Fruit fly (Drosophila melanogaster): ENCODE results near the gene Wnt10.

Gene Wnt10

DNA sequence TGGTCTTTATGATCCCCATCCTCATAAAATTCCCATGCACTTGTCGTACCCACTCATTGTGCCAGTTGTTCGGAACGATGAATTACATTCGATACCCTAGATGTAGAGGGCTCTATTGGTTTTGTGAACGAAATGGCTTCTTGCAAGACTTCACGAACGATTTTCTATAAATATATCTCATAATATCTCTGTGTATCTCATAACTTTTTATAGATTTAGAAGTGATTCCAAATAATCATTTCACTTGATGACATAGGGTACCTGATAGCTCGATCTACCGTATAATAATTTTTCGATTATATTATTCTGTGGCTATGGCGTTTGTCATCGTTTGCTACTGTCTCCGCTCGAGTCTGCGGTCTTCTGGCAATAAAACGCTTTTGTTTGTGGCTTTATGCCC lies 33.8 kb downstream of the Wnt10 start (continued):
- TF ChIP-seq Atf6 (GFP tag; IDR thresholded peaks at IDR 0.05) (peak; percentile 71; the same call in 1 of the 2 replicates), mam (GFP tag; optimal IDR thresholded peaks at IDR 0.05) (peak; percentile 67), seq (GFP tag; IDR thresholded peaks at IDR 0.05) (peak; percentile 58), ase (GFP tag; IDR thresholded peaks at IDR 0.05) (peak; percentile 73; the same call in 1 of the 3 replicates), ro (GFP tag; IDR thresholded peaks at IDR 0.05) (0 out of 2 replicates have a peak, but pooled peaks have one; percentile 41), CG32532 (GFP tag; IDR thresholded peaks at IDR 0.05) (peak; percentile 88)

- peak; percentile 28; the same call in 1 of the 2 replicates for TF ChIP-seq CG32532 (GFP tag; IDR thresholded peaks at IDR 0.05)
- peak; percentile 23 for TF ChIP-seq gem (tag; optimal IDR thresholded peaks at IDR 0.05)
- TF ChIP-seq al (GFP tag; IDR thresholded peaks at IDR 0.05), result peak; percentile 45; the same call in 1 of the 2 replicates
- peak; percentile 28; the same call in 2 of the 3 replicates for TF ChIP-seq row (GFP tag; IDR thresholded peaks at IDR 0.05)
- TF ChIP-seq slbo (GFP tag; IDR thresholded peaks at IDR 0.05), result peak; percentile 55
- TF ChIP-seq dmrt99B (tag; optimal IDR thresholded peaks at IDR 0.05), result no peak
- TF ChIP-seq mam (GFP tag; optimal IDR thresholded peaks at IDR 0.05), result no peak
- 0 out of 2 replicates have a peak, but pooled peaks have one; percentile 25 for TF ChIP-seq CG11696 (GFP tag; IDR thresholded peaks at IDR 0.05)
- TF ChIP-seq Rfx (GFP tag; IDR thresholded peaks at IDR 0.05), result peak; percentile 49
- TF ChIP-seq Nf-YC (tag; optimal IDR thresholded peaks at IDR 0.05), result no peak
- TF ChIP-seq Med (GFP tag), result peak; percentile 44
- no peak for TF ChIP-seq CG4328 (GFP tag; optimal IDR thresholded peaks at IDR 0.05)
- TF ChIP-seq sob (GFP tag; IDR thresholded peaks at IDR 0.05), result peak; percentile 11; the same call in 1 of the 2 replicates
- peak; percentile 53 for TF ChIP-seq CG9932 (GFP tag; IDR thresholded peaks at IDR 0.05)
Measured at dm6 chr2L:7397746-7398145, 34.6 kb downstream of the Wnt10 start.

dm6 chr2L:7398528-7398927 lies 35.3 kb downstream of the Wnt10 start, which contains the start of gene CG5160:
TSS of gene CG5160 (minus strand) at chr2L:7398750.
- TF ChIP-seq wek (GFP tag; optimal IDR thresholded peaks at IDR 0.05), result no peak
- TF ChIP-seq ac (GFP tag; optimal IDR thresholded peaks at IDR 0.05), result no peak
- 0 out of 2 replicates have a peak, but pooled peaks have one; percentile 25 for TF ChIP-seq bbx (GFP tag; IDR thresholded peaks at IDR 0.05; ENCODE audit: partially characterized antibody)
- TF ChIP-seq br (optimal IDR thresholded peaks at IDR 0.05), result no peak
- TF ChIP-seq Ada2b (GFP tag; IDR thresholded peaks at IDR 0.05), result 0 out of 2 replicates have a peak, but pooled peaks have one; percentile 4
- peak; percentile 2 for TF ChIP-seq CG18599 (GFP tag; optimal IDR thresholded peaks at IDR 0.05)
- TF ChIP-seq Mes4 (GFP tag; optimal IDR thresholded peaks at IDR 0.05), result no peak
- TF ChIP-seq CG11504 (tag; optimal IDR thresholded peaks at IDR 0.05), result peak; percentile 99
- peak; percentile 78; the same call in 2 of the 3 replicates for TF ChIP-seq CG2199 (GFP tag; IDR thresholded peaks at IDR 0.05)
- peak; percentile 26 for TF ChIP-seq Dp (GFP tag; optimal IDR thresholded peaks at IDR 0.05)
- no peak for TF ChIP-seq kay (GFP tag; optimal IDR thresholded peaks at IDR 0.05)
- TF ChIP-seq Adf1 (GFP tag; IDR thresholded peaks at IDR 0.05), result peak; percentile 76
- peak; percentile 72 for TF ChIP-seq Med (GFP tag)
- 0 out of 2 replicates have a peak, but pooled peaks have one; percentile 7 for TF ChIP-seq E2f1 (GFP tag; IDR thresholded peaks at IDR 0.05)
- peak; percentile 28; the same call in 1 of the 2 replicates for TF ChIP-seq E2f2 (GFP tag; IDR thresholded peaks at IDR 0.05)

dm6 chr2L:7401025-7401424 lies 37.8 kb downstream of the Wnt10 start, which contains the start of gene CG5171:
TSS of gene CG5171 (plus strand) at chr2L:7401335.
- TF ChIP-seq row (GFP tag; IDR thresholded peaks at IDR 0.05), result 0 out of 3 replicates have a peak, but pooled peaks have one; percentile 24
- TF ChIP-seq CG9932 (GFP tag; IDR thresholded peaks at IDR 0.05), result 0 out of 2 replicates have a peak, but pooled peaks have one; percentile 6
- peak; percentile 97 for TF ChIP-seq CG12769 (tag; optimal IDR thresholded peaks at IDR 0.05)
- TF ChIP-seq HLHmδ (GFP tag; optimal IDR thresholded peaks at IDR 0.05), result no peak
